Fruit fly (Drosophila melanogaster): Measurements from ENCODE around the gene Cyp305a1.

Gene Cyp305a1

dm6 chr3L:19834143-19834794 is 21.1 kb upstream of the Cyp305a1 start, which contains the start of the genes trc and CG32221 (continued):
- no peak for TF ChIP-seq CG15269 (tag; optimal IDR thresholded peaks at IDR 0.05)
- TF ChIP-seq CG31388 (GFP tag; optimal IDR thresholded peaks at IDR 0.05), result no peak
- no peak for TF ChIP-seq lilli (GFP tag; optimal IDR thresholded peaks at IDR 0.05)
- no peak for TF ChIP-seq slp2 (GFP tag; optimal IDR thresholded peaks at IDR 0.05)
- TF ChIP-seq CG10321 (GFP tag; IDR thresholded peaks at IDR 0.05), result peak; percentile 21; the same call in 1 of the 2 replicates
- TF ChIP-seq CG9932 (GFP tag; IDR thresholded peaks at IDR 0.05), result peak; percentile 78
- TF ChIP-seq CG12236 (GFP tag; optimal IDR thresholded peaks at IDR 0.05), result no peak
- TF ChIP-seq tio (GFP tag; optimal IDR thresholded peaks at IDR 0.05), result no peak
- TF ChIP-seq ac (GFP tag; optimal IDR thresholded peaks at IDR 0.05), result no peak
- TF ChIP-seq HLH4C (GFP tag; IDR thresholded peaks at IDR 0.05; ENCODE audit: partially characterized antibody), result peak; percentile 59
- no peak for TF ChIP-seq Gsc (GFP tag; IDR thresholded peaks at IDR 0.05)
- TF ChIP-seq CG7839 (tag; optimal IDR thresholded peaks at IDR 0.05), result no peak
- TF ChIP-seq CG9215 (GFP tag; IDR thresholded peaks at IDR 0.05), result no peak
- peak; percentile 94 for TF ChIP-seq Dref (GFP tag; IDR thresholded peaks at IDR 0.05)
- peak; percentile 36 for TF ChIP-seq CG17802 (tag; optimal IDR thresholded peaks at IDR 0.05)
- no peak for TF ChIP-seq ash1 (GFP tag; optimal IDR thresholded peaks at IDR 0.05)
- peak; percentile 74 for TF ChIP-seq sug (tag; optimal IDR thresholded peaks at IDR 0.05)
- no peak for TF ChIP-seq CG4282 (GFP tag; optimal IDR thresholded peaks at IDR 0.05)
- no peak for TF ChIP-seq CG8478 (optimal IDR thresholded peaks at IDR 0.05)
- TF ChIP-seq Dbx (GFP tag; IDR thresholded peaks at IDR 0.05), result peak; percentile 39; the same call in 1 of the 3 replicates
- peak; percentile 77 for TF ChIP-seq CG42726 (GFP tag; IDR thresholded peaks at IDR 0.05; ENCODE audit: partially characterized antibody)
- TF ChIP-seq dmrt11E (tag; optimal IDR thresholded peaks at IDR 0.05), result peak; percentile 13
- peak; percentile 8 for TF ChIP-seq Oli (tag; optimal IDR thresholded peaks at IDR 0.05)
- TF ChIP-seq CG11560 (tag; IDR thresholded peaks at IDR 0.05), result peak; percentile 82; the same call in 2 of the 3 replicates
- TF ChIP-seq Ravus (GFP tag; IDR thresholded peaks at IDR 0.05), result no peak
- TF ChIP-seq Lim3 (GFP tag; IDR thresholded peaks at IDR 0.05), result no peak
- TF ChIP-seq Lhr (GFP tag; optimal IDR thresholded peaks at IDR 0.05), result peak; percentile 54
- peak; percentile 13 for TF ChIP-seq Nf-YB (GFP tag; optimal IDR thresholded peaks at IDR 0.05)
- TF ChIP-seq CG17359 (tag; optimal IDR thresholded peaks at IDR 0.05), result peak; percentile 33
- peak; percentile 79 for TF ChIP-seq CG15514 (GFP tag; optimal IDR thresholded peaks at IDR 0.05)
- TF ChIP-seq pnt (GFP tag; optimal IDR thresholded peaks at IDR 0.05), result no peak
- peak; percentile 43 for TF ChIP-seq HmgZ (tag; optimal IDR thresholded peaks at IDR 0.05)
- no peak for TF ChIP-seq sim (GFP tag; IDR thresholded peaks at IDR 0.05)
- no peak for TF ChIP-seq BtbVII (GFP tag; optimal IDR thresholded peaks at IDR 0.05)
- TF ChIP-seq CG3065 (GFP tag; optimal IDR thresholded peaks at IDR 0.05), result no peak
- TF ChIP-seq tgo (GFP tag; IDR thresholded peaks at IDR 0.05), result peak; percentile 45; the same call in 1 of the 3 replicates
- peak; percentile 53 for TF ChIP-seq CG10267 (tag; optimal IDR thresholded peaks at IDR 0.05)
- no peak for TF ChIP-seq sima (GFP tag; optimal IDR thresholded peaks at IDR 0.05)
- no peak for TF ChIP-seq CG10274 (GFP tag; optimal IDR thresholded peaks at IDR 0.05)
- no peak for TF ChIP-seq crol (GFP tag; IDR thresholded peaks at IDR 0.05)
- no peak for TF ChIP-seq CG12299 (tag; optimal IDR thresholded peaks at IDR 0.05)
- no peak for TF ChIP-seq org-1 (GFP tag; optimal IDR thresholded peaks at IDR 0.05)
- no peak for TF ChIP-seq repo (GFP tag; optimal IDR thresholded peaks at IDR 0.05)
- no peak for TF ChIP-seq Taf1 (GFP tag; IDR thresholded peaks at IDR 0.05)
- TF ChIP-seq pb (GFP tag; optimal IDR thresholded peaks at IDR 0.05), result no peak
- no peak for TF ChIP-seq gfzf (GFP tag; optimal IDR thresholded peaks at IDR 0.05)
- no peak for TF ChIP-seq CG32772 (GFP tag; IDR thresholded peaks at IDR 0.05)
- TF ChIP-seq unc-4 (GFP tag; IDR thresholded peaks at IDR 0.05; ENCODE audit: partially characterized antibody), result peak; percentile 57; the same call in 1 of the 2 replicates
- TF ChIP-seq fd64A (GFP tag; optimal IDR thresholded peaks at IDR 0.05), result no peak
- no peak for TF ChIP-seq CG11696 (GFP tag; IDR thresholded peaks at IDR 0.05)
- no peak for TF ChIP-seq rib (GFP tag; IDR thresholded peaks at IDR 0.05)
